Worm (Caenorhabditis elegans): ENCODE measurements around the gene F46C3.7.

F46C3.7 gene

ce11 chrX:11409457-11409856 is 30.4 kb upstream of the F46C3.7 start (continued):
- TF ChIP-seq nhr-77 (tag; optimal IDR thresholded peaks at IDR 0.05): no peak
- no peak for TF ChIP-seq lin-13 (GFP tag; optimal IDR thresholded peaks at IDR 0.05)
- TF ChIP-seq nhr-20 (tag; optimal IDR thresholded peaks at IDR 0.05): peak; percentile 39
- no peak for TF ChIP-seq hlh-17 (GFP tag; optimal IDR thresholded peaks at IDR 0.05; ENCODE audit: borderline replicate concordance)
- no peak for TF ChIP-seq nhr-11 (tag; optimal IDR thresholded peaks at IDR 0.05)
- peak; percentile 32 for TF ChIP-seq snu-23 (GFP tag; optimal IDR thresholded peaks at IDR 0.05)
- TF ChIP-seq sptf-1 (tag; optimal IDR thresholded peaks at IDR 0.05): no peak
- TF ChIP-seq ztf-4 (tag; optimal IDR thresholded peaks at IDR 0.05): peak; percentile 3
- TF ChIP-seq C34B4.2 (tag; optimal IDR thresholded peaks at IDR 0.05): no peak
- no peak for TF ChIP-seq egl-13 (tag; optimal IDR thresholded peaks at IDR 0.05)
- no peak for TF ChIP-seq C16A3.4 (tag; optimal IDR thresholded peaks at IDR 0.05)
- no peak for TF ChIP-seq sup-37 (GFP tag; optimal IDR thresholded peaks at IDR 0.05)
- TF ChIP-seq ets-5 (GFP tag; IDR thresholded peaks at IDR 0.05): no peak
- no peak for TF ChIP-seq fkh-4 (tag; optimal IDR thresholded peaks at IDR 0.05; ENCODE audit: borderline replicate concordance)
- TF ChIP-seq isw-1 (GFP tag; IDR thresholded peaks at IDR 0.05): no peak
- no peak for TF ChIP-seq zip-4 (GFP tag; optimal IDR thresholded peaks at IDR 0.05)
- no peak for TF ChIP-seq alr-1 (tag; optimal IDR thresholded peaks at IDR 0.05; ENCODE audit: borderline replicate concordance)
- TF ChIP-seq lin-14 (GFP tag; optimal IDR thresholded peaks at IDR 0.05): peak; percentile 47
- no peak for TF ChIP-seq sox-4 (tag; optimal IDR thresholded peaks at IDR 0.05)
- peak; percentile 38; the same call in 1 of the 2 replicates for TF ChIP-seq nhr-19 (GFP tag; conservative IDR thresholded peaks at IDR 0.05)

- TF ChIP-seq nhr-28 (tag; optimal IDR thresholded peaks at IDR 0.05) (no peak), unc-62 (GFP tag; optimal IDR thresholded peaks at IDR 0.05) (no peak), fkh-10 (GFP tag; optimal IDR thresholded peaks at IDR 0.05) (no peak), pax-3 (tag; optimal IDR thresholded peaks at IDR 0.05) (no peak), dpl-1 (GFP tag; optimal IDR thresholded peaks at IDR 0.05) (no peak), snu-23 (GFP tag; optimal IDR thresholded peaks at IDR 0.05) (no peak), nhr-20 (tag; optimal IDR thresholded peaks at IDR 0.05) (no peak), grh-1 (GFP tag; IDR thresholded peaks at IDR 0.05) (no peak), fkh-4 (tag; optimal IDR thresholded peaks at IDR 0.05; ENCODE audit: borderline replicate concordance) (no peak), hpl-2 (GFP tag; optimal IDR thresholded peaks at IDR 0.05) (no peak), ceh-8 (GFP tag; optimal IDR thresholded peaks at IDR 0.05) (no peak), zip-4 (GFP tag; optimal IDR thresholded peaks at IDR 0.05) (no peak), nhr-237 (tag; optimal IDR thresholded peaks at IDR 0.05) (no peak), aha-1 (tag; optimal IDR thresholded peaks at IDR 0.05) (no peak), pag-3 (tag; optimal IDR thresholded peaks at IDR 0.05; ENCODE audit: borderline replicate concordance, insufficient read depth) (no peak)
These were observed 28.2 kb upstream of the F46C3.7 start for ce11 chrX:11411675-11412074.

- TF ChIP-seq mep-1 (tag; optimal IDR thresholded peaks at IDR 0.05) (peak; percentile 70), rnt-1 (tag; optimal IDR thresholded peaks at IDR 0.05) (peak; percentile 75), grh-1 (GFP tag; IDR thresholded peaks at IDR 0.05) (0 out of 2 replicates have a peak, but pooled peaks have one; percentile 12), lin-14 (GFP tag; optimal IDR thresholded peaks at IDR 0.05) (peak; percentile 71), snpc-4 (tag; optimal IDR thresholded peaks at IDR 0.05) (no peak), sptf-1 (tag; optimal IDR thresholded peaks at IDR 0.05) (no peak), fos-1 (tag; optimal IDR thresholded peaks at IDR 0.05) (no peak), nhr-90 (tag; optimal IDR thresholded peaks at IDR 0.05; ENCODE audit: poor library complexity) (peak; percentile 55), unc-130 (tag; optimal IDR thresholded peaks at IDR 0.05) (peak; percentile 11), jun-1 (tag; optimal IDR thresholded peaks at IDR 0.05) (peak; percentile 13), irx-1 (tag; optimal IDR thresholded peaks at IDR 0.05) (peak; percentile 52), lin-13 (GFP tag; optimal IDR thresholded peaks at IDR 0.05) (peak; percentile 29), lin-15B (tag; optimal IDR thresholded peaks at IDR 0.05) (no peak), dpl-1 (GFP tag; optimal IDR thresholded peaks at IDR 0.05) (peak in 1 of 3 experiments; percentile 47), lin-39 (tag; optimal IDR thresholded peaks at IDR 0.05) (peak; percentile 73), nhr-19 (GFP tag; conservative IDR thresholded peaks at IDR 0.05) (peak; percentile 60), pax-3 (tag; optimal IDR thresholded peaks at IDR 0.05) (no peak), snu-23 (GFP tag; optimal IDR thresholded peaks at IDR 0.05) (peak; percentile 70), efl-1 (optimal IDR thresholded peaks at IDR 0.05) (peak; percentile 5 to 12), efl-1 (GFP tag; optimal IDR thresholded peaks at IDR 0.05 in 1 of 2) (peak; percentile 4 to 95), F16B12.6 (tag; optimal IDR thresholded peaks at IDR 0.05) (peak; percentile 77), nhr-11 (tag; optimal IDR thresholded peaks at IDR 0.05) (peak; percentile 18), mab-9 (GFP tag; IDR thresholded peaks at IDR 0.05) (no peak), egl-13 (tag; optimal IDR thresholded peaks at IDR 0.05) (peak; percentile 15), xbp-1 (tag; optimal IDR thresholded peaks at IDR 0.05) (peak; percentile 92), elt-3 (tag; optimal IDR thresholded peaks at IDR 0.05) (peak in 1 of 6 experiments; percentile 9)
These were observed 24.8 kb upstream of the F46C3.7 start, which contains the start of gene pek-1 for ce11 chrX:11414837-11415550. pek-1 (minus strand) TSS chrX:11414887.

All from whole organism, L1 larva.